Fruit fly (Drosophila melanogaster): ENCODE data around the gene Hsc70-2.

Gene Hsc70-2

DNA sequence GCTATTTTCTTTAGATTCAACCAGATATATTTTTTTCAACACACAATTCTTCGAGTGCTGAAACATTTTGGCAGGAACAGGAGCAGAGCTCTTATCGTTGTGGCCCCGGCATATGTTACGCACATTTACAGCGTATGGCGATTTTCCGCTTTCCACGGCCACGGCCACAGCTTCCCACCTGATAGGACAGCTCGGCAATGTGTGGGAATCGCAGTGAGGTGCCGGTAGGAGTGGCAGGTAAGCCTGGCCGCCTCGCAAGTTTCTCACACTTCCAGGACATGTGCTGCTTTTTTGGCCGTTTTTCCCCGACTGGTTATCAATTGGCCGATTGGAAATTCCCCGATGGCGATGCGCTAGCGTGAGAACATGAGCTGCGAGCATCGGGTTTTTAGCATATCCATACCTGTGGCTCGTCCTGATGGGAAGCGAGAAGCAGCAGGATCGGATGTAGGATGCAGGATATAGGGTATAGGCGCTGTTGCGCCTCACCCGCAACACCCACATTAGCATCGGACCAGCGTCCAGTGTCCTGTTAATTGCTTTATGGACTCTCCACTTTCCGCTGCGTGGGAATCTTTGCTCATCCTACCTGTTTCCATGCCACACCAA lies 25.6 kb downstream of the Hsc70-2 start:
- TF ChIP-seq dsf (GFP tag; optimal IDR thresholded peaks at IDR 0.05; ENCODE audit: borderline replicate concordance) = no peak
- TF ChIP-seq Vsx2 (GFP tag; optimal IDR thresholded peaks at IDR 0.05; ENCODE audit: partially characterized antibody) = no peak
- no peak for TF ChIP-seq woc (GFP tag; optimal IDR thresholded peaks at IDR 0.05)
- no peak for TF ChIP-seq GATAd (GFP tag; optimal IDR thresholded peaks at IDR 0.05)

DNA sequence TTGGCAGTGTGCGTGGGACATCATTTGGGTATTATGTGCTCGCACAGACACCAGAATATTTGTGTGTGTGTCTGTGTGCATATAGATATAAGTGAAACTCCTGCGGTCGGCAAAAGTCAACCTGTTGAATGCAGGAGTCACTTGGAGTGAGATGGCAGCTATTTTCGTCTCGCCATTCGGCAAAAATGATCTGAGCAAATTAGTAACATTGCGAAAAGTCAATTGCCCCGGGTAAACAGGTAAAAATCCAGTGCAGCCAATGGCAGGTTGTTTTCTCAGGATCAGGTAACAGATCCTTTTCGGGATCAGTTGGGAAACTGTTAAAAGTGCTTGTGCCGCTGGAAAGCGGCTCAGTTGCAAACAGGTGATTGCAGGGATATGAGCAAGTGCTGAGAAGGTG lies 27.5 kb downstream of the Hsc70-2 start:
- TF ChIP-seq Mio (GFP tag; optimal IDR thresholded peaks at IDR 0.05) (no peak), Hr83 (GFP tag; optimal IDR thresholded peaks at IDR 0.05; ENCODE audit: poor library complexity, severe bottlenecking) (no peak), fru (GFP tag; optimal IDR thresholded peaks at IDR 0.05) (no peak), dl (GFP tag; optimal IDR thresholded peaks at IDR 0.05; ENCODE audit: insufficient read depth in 1 of 2, partially characterized antibody in 2 of 2) (no peak), GATAd (GFP tag; optimal IDR thresholded peaks at IDR 0.05) (no peak), psq (GFP tag; optimal IDR thresholded peaks at IDR 0.05) (no peak), lola (GFP tag; optimal IDR thresholded peaks at IDR 0.05) (no peak), Dfd (GFP tag; optimal IDR thresholded peaks at IDR 0.05) (no peak)

DNA sequence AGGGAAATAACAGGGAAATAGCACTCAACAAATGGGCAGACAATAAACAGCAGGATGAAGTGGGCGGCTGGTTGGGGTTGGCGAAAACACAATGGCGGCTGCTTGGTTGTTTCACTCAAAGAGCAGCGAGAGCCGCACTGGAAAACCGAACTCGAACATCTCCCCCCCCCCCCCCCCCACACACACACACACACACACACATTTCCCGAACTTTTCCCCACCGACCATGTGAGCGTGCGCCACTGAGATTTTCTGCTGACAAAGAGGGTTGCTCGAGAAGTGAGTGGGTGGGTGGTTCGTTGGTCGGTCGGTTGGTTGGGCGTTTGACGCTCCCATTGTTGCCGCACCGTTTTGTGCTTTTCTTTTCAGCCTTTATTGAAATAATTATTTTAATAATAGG lies 28.6 kb downstream of the Hsc70-2 start:
- no peak for TF ChIP-seq Hr83 (GFP tag; optimal IDR thresholded peaks at IDR 0.05; ENCODE audit: poor library complexity, severe bottlenecking)

DNA sequence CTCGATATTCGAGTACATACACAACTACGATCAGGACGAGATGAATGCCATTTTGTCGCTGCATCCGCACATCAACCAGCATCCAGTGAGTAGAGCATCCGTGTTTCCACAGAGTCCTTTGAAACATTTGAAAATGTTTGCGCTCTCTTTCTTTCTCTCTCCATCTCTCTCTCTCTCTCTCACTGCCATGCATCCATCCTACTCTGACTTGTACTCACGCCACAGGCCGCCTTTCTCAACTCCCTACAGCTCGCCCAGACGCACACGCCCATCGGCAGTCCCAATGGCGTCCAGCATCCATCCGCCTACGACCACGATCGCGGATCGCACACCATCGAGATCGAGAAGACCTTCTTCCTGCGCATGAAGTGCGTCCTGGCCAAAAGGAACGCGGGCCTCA lies 30.0 kb downstream of the Hsc70-2 start:
- no peak for TF ChIP-seq Jra (GFP tag; optimal IDR thresholded peaks at IDR 0.05)
- TF ChIP-seq Hr78 (GFP tag; optimal IDR thresholded peaks at IDR 0.05) = no peak
- TF ChIP-seq br (GFP tag; optimal IDR thresholded peaks at IDR 0.05) = no peak
- TF ChIP-seq Rel (GFP tag; optimal IDR thresholded peaks at IDR 0.05) = no peak
- no peak for TF ChIP-seq Rel (tag; optimal IDR thresholded peaks at IDR 0.05)
- no peak for TF ChIP-seq Dif (GFP tag; optimal IDR thresholded peaks at IDR 0.05; ENCODE audit: partially characterized antibody)
- TF ChIP-seq woc (GFP tag; optimal IDR thresholded peaks at IDR 0.05) = no peak
- TF ChIP-seq dsf (GFP tag; optimal IDR thresholded peaks at IDR 0.05; ENCODE audit: borderline replicate concordance) = no peak
- TF ChIP-seq psq (GFP tag; optimal IDR thresholded peaks at IDR 0.05) = no peak
- no peak for TF ChIP-seq sv (GFP tag; optimal IDR thresholded peaks at IDR 0.05)
- no peak for TF ChIP-seq HLH106 (tag; optimal IDR thresholded peaks at IDR 0.05)
- TF ChIP-seq CG9705 (GFP tag; optimal IDR thresholded peaks at IDR 0.05) = no peak
- no peak for TF ChIP-seq jim (GFP tag; optimal IDR thresholded peaks at IDR 0.05)
- no peak for TF ChIP-seq Myc (optimal IDR thresholded peaks at IDR 0.05)
- TF ChIP-seq Hr83 (GFP tag; optimal IDR thresholded peaks at IDR 0.05; ENCODE audit: poor library complexity, severe bottlenecking) = no peak
- TF ChIP-seq CrebA (GFP tag; optimal IDR thresholded peaks at IDR 0.05; ENCODE audit: borderline replicate concordance) = no peak
- no peak for TF ChIP-seq N (GFP tag; optimal IDR thresholded peaks at IDR 0.05)
- TF ChIP-seq dmrt93B (GFP tag; optimal IDR thresholded peaks at IDR 0.05) = no peak
- TF ChIP-seq ey (GFP tag; optimal IDR thresholded peaks at IDR 0.05) = no peak

DNA sequence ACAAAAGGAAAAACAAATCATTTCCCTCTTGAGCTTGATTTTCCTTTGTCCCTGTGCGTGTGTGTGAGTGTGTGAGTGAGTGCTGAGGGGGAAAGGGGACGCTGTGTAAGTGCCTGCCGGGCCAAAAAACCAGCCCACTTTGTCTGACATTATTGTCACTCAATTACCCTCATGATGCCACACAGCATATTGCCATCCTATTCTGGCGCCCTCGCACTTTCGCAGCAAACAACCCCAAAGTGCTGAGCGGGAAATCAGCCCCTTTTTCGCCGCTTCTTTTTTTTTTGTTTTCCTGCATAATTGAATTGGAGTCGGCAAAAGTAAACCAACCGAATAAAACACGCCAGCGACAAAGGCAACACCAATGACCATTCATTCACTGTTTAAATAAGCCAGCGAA lies 31.2 kb downstream of the Hsc70-2 start:
- TF ChIP-seq brk (GFP tag; optimal IDR thresholded peaks at IDR 0.05) (no peak), fru (GFP tag; optimal IDR thresholded peaks at IDR 0.05) (no peak), dsf (GFP tag; optimal IDR thresholded peaks at IDR 0.05; ENCODE audit: borderline replicate concordance) (no peak), jim (GFP tag; optimal IDR thresholded peaks at IDR 0.05) (no peak), Rel (GFP tag; optimal IDR thresholded peaks at IDR 0.05) (no peak), Rel (tag; optimal IDR thresholded peaks at IDR 0.05) (no peak), N (GFP tag; optimal IDR thresholded peaks at IDR 0.05) (no peak), Jra (GFP tag; optimal IDR thresholded peaks at IDR 0.05) (no peak), psq (GFP tag; optimal IDR thresholded peaks at IDR 0.05) (no peak), CrebA (GFP tag; optimal IDR thresholded peaks at IDR 0.05; ENCODE audit: borderline replicate concordance) (no peak), CG9705 (GFP tag; optimal IDR thresholded peaks at IDR 0.05) (no peak), HLH106 (tag; optimal IDR thresholded peaks at IDR 0.05) (no peak)

DNA sequence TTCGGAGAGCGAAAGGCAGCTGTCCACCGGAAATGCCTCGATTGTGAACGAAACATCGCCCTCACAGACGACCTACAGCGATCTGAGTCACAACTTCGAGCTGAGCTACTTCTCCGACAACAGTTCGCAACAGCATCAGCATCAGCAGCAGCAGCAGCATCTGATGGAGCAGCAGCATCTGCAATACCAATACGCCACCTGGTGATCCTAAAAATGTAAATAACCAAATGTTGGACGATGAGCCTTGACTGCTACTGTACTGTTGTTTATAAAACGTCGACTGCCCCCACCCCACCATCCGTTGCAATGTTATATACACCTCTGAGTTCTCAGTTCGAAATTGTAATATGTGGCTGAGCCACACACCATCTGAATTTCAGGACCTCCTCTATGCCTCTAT lies 32.7 kb downstream of the Hsc70-2 start:
- no peak for TF ChIP-seq fru (GFP tag; optimal IDR thresholded peaks at IDR 0.05)
- TF ChIP-seq Dfd (GFP tag; optimal IDR thresholded peaks at IDR 0.05) = peak; percentile 31

All from whole organism, wandering third instar larva.